Fruit fly (Drosophila melanogaster) whole organism: ENCODE measurements around the gene CG11951.

Experiments used
- pan ChIP-seq: fragments of >200 bp; optimal IDR thresholded peaks from 2 replicates; lab custom pipeline; 2017
- usp ChIP-seq: fragments of >200 bp; optimal IDR thresholded peaks from 2 replicates; lab custom pipeline; 2017; ENCODE audit warnings: missing biosample characterization, missing genetic modification characterization, mixed read lengths

dm6 chr3R:29204033-29204432 is 34.5 kb downstream of the CG11951 start, which contains the start of gene Cyt-c1L:
- TF ChIP-seq pan (no peak), usp (no peak)
